Fruit fly (Drosophila melanogaster) Kc167 (cell line): ENCODE results near the gene CG34041.

ENCODE experiments used
- Myc ChIP-seq: fragments of >200 bp; optimal IDR thresholded peaks from 2 replicates; lab custom pipeline; 2017; ENCODE audit warnings: missing external identifiers
- h ChIP-seq: fragments of >200 bp; optimal IDR thresholded peaks from 3 replicates; lab custom pipeline; 2018; ENCODE audit warnings: missing external identifiers
- insv ChIP-seq: fragments of >200 bp; optimal IDR thresholded peaks from 3 replicates; lab custom pipeline; 2018; ENCODE audit warnings: missing external identifiers
- psq ChIP-seq: fragments of >200 bp; optimal IDR thresholded peaks from 2 replicates; lab custom pipeline; 2017; ENCODE audit warnings: missing external identifiers

- no peak for TF ChIP-seq h
- TF ChIP-seq insv = no peak
- no peak for TF ChIP-seq psq (lab: Kevin White, UChicago)
- no peak for TF ChIP-seq Myc (lab: Kevin White, UChicago)
Observed at dm6 chr3R:30466515-30466914, 41.3 kb upstream of the CG34041 start.
